Fruit fly (Drosophila melanogaster): ENCODE results near the gene CG13048.
A peak's percentile ranks its signal among the peaks of the same experiment; 100 is the strongest.

DNA sequence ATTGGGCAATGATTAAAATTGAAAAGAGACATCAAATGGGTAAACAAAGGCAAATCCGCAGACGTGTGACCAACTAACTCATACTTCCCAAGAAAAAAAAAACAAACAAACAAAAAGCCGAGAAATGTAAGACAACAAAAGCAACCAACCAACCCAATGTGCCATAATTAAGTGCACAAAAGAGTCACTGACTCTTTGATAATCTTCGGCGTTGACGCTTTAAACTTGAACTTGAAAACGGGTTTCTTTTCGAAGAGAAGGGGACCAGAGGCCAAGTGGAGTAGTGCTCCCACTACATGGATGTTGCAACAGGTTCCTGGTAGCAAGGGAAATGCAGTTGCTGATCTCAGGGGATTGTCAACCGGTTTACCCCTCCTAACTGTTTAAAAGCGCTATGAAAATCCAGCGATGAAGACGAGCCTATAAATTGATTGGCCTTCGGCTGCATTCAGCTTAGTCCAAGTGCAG is 3.7 kb downstream of the CG13048 start, which contains the start of gene CG13064:
- TF ChIP-seq CG8632 (GFP tag; optimal IDR thresholded peaks at IDR 0.05) (no peak), CG1621 (tag; optimal IDR thresholded peaks at IDR 0.05) (no peak), pdm3 (GFP tag; optimal IDR thresholded peaks at IDR 0.05) (no peak), CG6792 (GFP tag; optimal IDR thresholded peaks at IDR 0.05) (no peak), fd85E (GFP tag; optimal IDR thresholded peaks at IDR 0.05) (no peak), OdsH (GFP tag; optimal IDR thresholded peaks at IDR 0.05) (no peak), Lpt (GFP tag; optimal IDR thresholded peaks at IDR 0.05) (peak; percentile 8), Ets21C (GFP tag; optimal IDR thresholded peaks at IDR 0.05) (no peak), Blimp-1 (GFP tag; optimal IDR thresholded peaks at IDR 0.05) (no peak), CG32006 (GFP tag; optimal IDR thresholded peaks at IDR 0.05) (no peak), Ets96B (tag; optimal IDR thresholded peaks at IDR 0.05) (no peak)

Data from whole organism, prepupa.